Worm (Caenorhabditis elegans): ENCODE measurements around the gene Y51H4A.22.
"Not testable (repeated sequence)": the region's sequence is repeated elsewhere in the genome, so short reads cannot be mapped to it uniquely, and the experiment has no call there.

Gene Y51H4A.22

DNA sequence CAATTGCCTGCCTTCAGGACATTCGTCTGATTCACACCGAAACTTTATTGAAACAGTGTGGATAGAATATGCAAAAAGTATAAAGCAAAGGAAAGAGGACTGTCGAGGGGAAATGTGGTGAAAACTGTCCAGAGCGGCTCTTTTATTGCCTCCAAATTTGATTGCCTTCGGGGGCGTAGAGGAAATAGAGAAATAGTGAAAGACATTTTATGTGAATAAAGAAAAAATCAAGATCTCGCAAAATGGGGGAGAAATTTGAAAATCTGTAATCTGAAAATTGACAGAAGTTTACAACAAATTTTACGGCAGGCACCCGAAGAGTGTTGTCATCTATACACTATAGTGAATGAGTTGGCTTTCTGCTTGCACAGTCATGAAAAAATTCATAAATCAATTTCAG, 20.3 kb downstream of the Y51H4A.22 start, which contains the start of gene Y51H4A.24:
Gene Y51H4A.24, minus strand, starts transcription at position 101 of the 400 bp plus-strand sequence.
- TF ChIP-seq ceh-62 (tag; optimal IDR thresholded peaks at IDR 0.05), result no peak
- TF ChIP-seq ceh-82 (tag; optimal IDR thresholded peaks at IDR 0.05), result no peak
- no peak for TF ChIP-seq ZK337.2 (GFP tag; IDR thresholded peaks at IDR 0.05)
- no peak for TF ChIP-seq duxl-1 (tag; optimal IDR thresholded peaks at IDR 0.05; ENCODE audit: poor library complexity)

DNA sequence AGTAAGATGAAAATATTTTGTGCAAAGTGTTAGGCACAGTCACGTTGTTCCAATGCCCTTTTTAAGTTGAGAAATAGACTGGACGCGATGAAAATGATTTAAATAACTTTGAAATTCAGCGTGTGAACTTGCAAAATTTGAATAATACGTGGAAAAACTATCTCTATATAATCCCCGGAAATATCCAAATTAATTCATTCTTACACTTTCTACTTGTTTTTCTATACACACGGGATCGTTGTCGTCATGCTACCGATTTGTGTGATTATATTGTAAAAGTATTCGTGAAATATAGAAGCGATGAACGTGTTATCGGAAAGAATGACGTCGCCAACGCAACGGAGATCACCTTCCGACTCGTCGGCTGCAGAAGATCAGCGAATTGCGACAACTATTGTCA, 23.0 kb downstream of the Y51H4A.22 start, which contains the start of gene Y43D4A.1:
Gene Y43D4A.1, plus strand, starts transcription at position 301 of the 400 bp plus-strand sequence.
- no peak for TF ChIP-seq nhr-111 (GFP tag; optimal IDR thresholded peaks at IDR 0.05)
- no peak for TF ChIP-seq daf-12 (tag; optimal IDR thresholded peaks at IDR 0.05)
- TF ChIP-seq madf-5 (GFP tag; IDR thresholded peaks at IDR 0.05), result no peak
- no peak for TF ChIP-seq F44E2.7 (GFP tag; IDR thresholded peaks at IDR 0.05)
- TF ChIP-seq Y75B8A.6 (GFP tag; IDR thresholded peaks at IDR 0.05), result no peak
- TF ChIP-seq fkh-10 (GFP tag; optimal IDR thresholded peaks at IDR 0.05), result no peak
- TF ChIP-seq tra-1 (GFP tag; IDR thresholded peaks at IDR 0.05), result no peak
- no peak for TF ChIP-seq snpc-4 (tag; optimal IDR thresholded peaks at IDR 0.05)
- TF ChIP-seq ceh-82 (tag; optimal IDR thresholded peaks at IDR 0.05), result no peak
- no peak for TF ChIP-seq rbr-2 (tag; optimal IDR thresholded peaks at IDR 0.05)
- TF ChIP-seq pha-4 (GFP tag; IDR thresholded peaks at IDR 0.05), result no peak
- TF ChIP-seq pha-4 (tag; optimal IDR thresholded peaks at IDR 0.05), result no peak
- TF ChIP-seq ceh-62 (tag; optimal IDR thresholded peaks at IDR 0.05), result no peak
- no peak for TF ChIP-seq aha-1 (tag)
- no peak for TF ChIP-seq snpc-1.2 (GFP tag; IDR thresholded peaks at IDR 0.05)
- TF ChIP-seq cey-2 (tag; optimal IDR thresholded peaks at IDR 0.05; ENCODE audit: borderline replicate concordance, insufficient read depth), result no peak
- TF ChIP-seq nhr-237 (tag; optimal IDR thresholded peaks at IDR 0.05), result no peak
- no peak for TF ChIP-seq ceh-28 (tag; optimal IDR thresholded peaks at IDR 0.05)
- TF ChIP-seq mdl-1 (tag; optimal IDR thresholded peaks at IDR 0.05), result no peak

DNA sequence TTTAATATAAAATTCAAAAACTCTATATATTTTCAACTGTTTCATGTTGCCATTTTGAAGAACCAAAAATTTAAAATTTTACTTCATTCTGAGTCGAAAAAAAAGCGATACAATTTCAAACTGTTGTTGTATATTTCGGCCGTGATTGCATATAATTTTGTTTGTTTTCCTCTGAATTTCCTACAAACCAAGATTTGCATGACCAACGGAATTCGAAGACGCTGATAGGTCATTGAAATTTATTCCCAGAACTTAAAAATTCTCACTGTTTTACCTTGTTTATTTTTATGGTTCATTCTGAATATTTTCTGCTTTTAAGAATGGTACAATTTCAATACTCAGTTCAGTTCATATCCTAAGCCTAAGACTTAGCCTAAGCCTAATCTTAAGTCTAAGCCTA, 30.6 kb downstream of the Y51H4A.22 start:
- TF ChIP-seq spr-1 (tag; optimal IDR thresholded peaks at IDR 0.05), result no peak
- TF ChIP-seq snpc-1.2 (GFP tag; IDR thresholded peaks at IDR 0.05), result peak; percentile 58; the same call in 1 of the 2 replicates

DNA sequence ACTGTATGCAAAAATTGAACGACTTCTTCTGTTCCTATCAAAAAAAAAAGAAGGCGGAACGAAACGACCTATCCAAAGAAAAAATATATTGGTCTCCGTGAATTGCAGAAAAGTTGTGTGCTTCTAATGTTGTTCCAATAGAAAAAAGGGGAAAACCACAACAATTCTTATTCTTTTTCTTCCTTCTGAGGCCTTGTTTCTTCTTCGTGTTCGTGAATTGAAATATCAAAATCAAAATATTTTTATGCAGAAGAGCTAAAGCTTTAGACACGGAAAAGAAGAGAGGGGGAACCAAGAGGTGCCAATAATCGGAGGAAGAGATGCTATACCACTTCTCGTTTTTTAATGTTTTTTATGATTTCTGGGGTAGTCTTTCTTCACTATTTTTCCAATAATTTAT, 35.3 kb downstream of the Y51H4A.22 start, which contains the start of gene Y43D4A.2:
Gene Y43D4A.2, minus strand, starts transcription at position 101 of the 400 bp plus-strand sequence.
- not testable (repeated sequence) for TF ChIP-seq ceh-62, hlh-11, mep-1 (tag; optimal IDR thresholded peaks at IDR 0.05)

Data from whole organism, L4 larva.